Worm (Caenorhabditis elegans) whole organism, midembryonic: ENCODE data around the gene rict-1.

Experiments
- T22C8.4 ChIP-seq: fragments of 200-800 bp; sonication (Bioruptor generic); IDR thresholded peaks from 2 replicates; pipeline ENCODE4 v1.3.6; 2022; ENCODE audit warnings: missing genetic modification characterization, missing compliant biosample characterization
- cog-1 ChIP-seq: sonication (generic microtip); optimal IDR thresholded peaks from 2 replicates; lab custom pipeline; 2016; ENCODE audit warnings: missing genetic modification characterization, missing compliant biosample characterization
- flt-1 ChIP-seq: fragments of 200-800 bp; sonication (Bioruptor generic); IDR thresholded peaks from 2 replicates; pipeline ENCODE4 v1.3.6; 2022; ENCODE audit warnings: missing genetic modification characterization, missing compliant biosample characterization
- klf-2 ChIP-seq: fragments of 200-800 bp; sonication (Bioruptor generic); conservative IDR thresholded peaks from 2 replicates; pipeline ENCODE4 v1.3.6; 2022; ENCODE audit warnings: missing genetic modification reagents, missing genetic modification characterization, missing compliant biosample characterization
- med-1 ChIP-seq: sonication (generic microtip); optimal IDR thresholded peaks from 2 replicates; lab custom pipeline; 2017; ENCODE audit warnings: missing genetic modification characterization, mild to moderate bottlenecking, missing compliant biosample characterization, antibody characterized with exemption, missing genetic modification reagents; ENCODE audit not compliant: insufficient read depth
- ref-1 ChIP-seq: fragments of 200-800 bp; sonication (Bioruptor generic); conservative IDR thresholded peaks from 2 replicates; pipeline ENCODE4 v1.3.6; 2022; ENCODE audit warnings: missing genetic modification reagents, missing genetic modification characterization, missing compliant biosample characterization
- tab-1 ChIP-seq: fragments of 200-800 bp; sonication (Bioruptor generic); IDR thresholded peaks from 2 replicates; pipeline ENCODE4 v1.3.6; 2022; ENCODE audit warnings: missing genetic modification characterization, missing compliant biosample characterization
- ztf-23 ChIP-seq: fragments of 200-800 bp; sonication (Bioruptor generic); IDR thresholded peaks from 2 replicates; pipeline ENCODE4 v1.3.6; 2022; ENCODE audit warnings: missing genetic modification reagents, missing genetic modification characterization, missing compliant biosample characterization
- ztf-29 ChIP-seq: fragments of 200-800 bp; sonication (Bioruptor generic); IDR thresholded peaks from 2 replicates; pipeline ENCODE4 v1.3.6; 2022; ENCODE audit warnings: missing genetic modification reagents, missing genetic modification characterization, missing compliant biosample characterization

- no peak for TF ChIP-seq cog-1 (tag; lab: Kevin White, UChicago)
- TF ChIP-seq ztf-23 (GFP tag; lab: Robert Waterston, UW) = no peak
- TF ChIP-seq med-1 (GFP tag; lab: Kevin White, UChicago) = no peak
- TF ChIP-seq ztf-29 (GFP tag; lab: Robert Waterston, UW) = no peak
- no peak for TF ChIP-seq ref-1 (GFP tag; lab: Robert Waterston, UW)
- no peak for TF ChIP-seq flt-1 (GFP tag; lab: Robert Waterston, UW)
- no peak for TF ChIP-seq klf-2 (GFP tag; lab: Robert Waterston, UW)
- no peak for TF ChIP-seq tab-1
- no peak for TF ChIP-seq T22C8.4 (GFP tag; lab: Robert Waterston, UW)
Observed at ce11 chrII:13122720-13123119, 6.1 kb upstream of the rict-1 start, which contains the start of gene bath-45.
